Worm (Caenorhabditis elegans) whole organism, L4 larva: Measurements from ENCODE around the gene dmsr-1.

Experiments used
- ZK546.5 ChIP-seq, 2 experiments: sonication (generic microtip); optimal IDR thresholded peaks; 2 replicates each; lab custom pipeline; 2017; ENCODE audit warnings: missing biosample characterization in 2 of 2, missing genetic modification characterization in 2 of 2
- ama-1 ChIP-seq: fragments of 150-350 bp; optimal IDR thresholded peaks from 2 replicates; lab custom pipeline; 2014; ENCODE audit warnings: inconsistent platforms, mixed read lengths
- daf-19 ChIP-seq: fragments of 200-800 bp; sonication (Bioruptor generic); conservative IDR thresholded peaks from 2 replicates; pipeline ENCODE4 v1.3.6; 2022; ENCODE audit warnings: missing genetic modification characterization, missing compliant biosample characterization
- fos-1 ChIP-seq: fragments of 150-350 bp; optimal IDR thresholded peaks from 2 replicates; lab custom pipeline; 2014; ENCODE audit warnings: missing biosample characterization, missing genetic modification characterization
- hif-1 ChIP-seq, 2 experiments: sonication (generic microtip); optimal IDR thresholded peaks; 2 replicates each; lab custom pipeline; 2016 to 2017; ENCODE audit warnings: missing compliant biosample characterization in 2 of 2, missing genetic modification characterization in 2 of 2, missing genetic modification reagents in 2 of 2, missing genotype in 2 of 2, mild to moderate bottlenecking in 1 of 2
- jun-1 ChIP-seq: fragments of 150-350 bp; optimal IDR thresholded peaks from 2 replicates; lab custom pipeline; 2014; ENCODE audit warnings: missing biosample characterization, missing genetic modification reagents, missing genetic modification characterization
- nhr-11 ChIP-seq: fragments of 150-350 bp; optimal IDR thresholded peaks from 2 replicates; lab custom pipeline; 2014; ENCODE audit warnings: missing biosample characterization, missing genetic modification characterization
- nhr-237 ChIP-seq: sonication (generic microtip); optimal IDR thresholded peaks from 2 replicates; lab custom pipeline; 2017; ENCODE audit warnings: missing biosample characterization, missing genetic modification characterization
- nhr-48 ChIP-seq: sonication (generic microtip); optimal IDR thresholded peaks from 2 replicates; lab custom pipeline; 2016; ENCODE audit warnings: mild to moderate bottlenecking, missing genetic modification characterization, missing compliant biosample characterization
- zfp-2 ChIP-seq: sonication (generic microtip); optimal IDR thresholded peaks from 2 replicates; lab custom pipeline; 2016; ENCODE audit warnings: mild to moderate bottlenecking, missing genetic modification characterization, missing compliant biosample characterization

- TF ChIP-seq nhr-48 (tag; lab: Kevin White, UChicago) (no peak), daf-19 (GFP tag; lab: Robert Waterston, UW) (no peak), ama-1 (lab: Kevin White, UChicago) (no peak), nhr-237 (no peak), nhr-11 (no peak), fos-1 (no peak), hif-1 (tag; optimal IDR thresholded peaks at IDR 0.05; lab: Kevin White, UChicago) (no peak), jun-1 (no peak), ZK546.5 (tag; optimal IDR thresholded peaks at IDR 0.05; lab: Kevin White, UChicago) (no peak), zfp-2 (tag; lab: Kevin White, UChicago) (no peak)
Observed at ce11 chrV:11490382-11490781, 51.8 kb downstream of the dmsr-1 start, which contains the start of gene dhs-19.
